Fruit fly (Drosophila melanogaster): ENCODE data around the gene CG31546.

Gene CG31546

dm6 chr3R:5672658-5673217 lies 37.3 kb upstream of the CG31546 start (continued):
- TF ChIP-seq trem (tag; optimal IDR thresholded peaks at IDR 0.05) (peak; percentile 25), Poxn (GFP tag; IDR thresholded peaks at IDR 0.05) (no peak), Antp (GFP tag; optimal IDR thresholded peaks at IDR 0.05) (peak; percentile 41), CG11696 (GFP tag; IDR thresholded peaks at IDR 0.05) (no peak; the same call in 1 of the 2 replicates), corto (GFP tag; optimal IDR thresholded peaks at IDR 0.05) (peak; percentile 31), rib (GFP tag; IDR thresholded peaks at IDR 0.05) (peak; percentile 71), CG17186 (GFP tag; optimal IDR thresholded peaks at IDR 0.05) (peak; percentile 56), CG2875 (GFP tag; optimal IDR thresholded peaks at IDR 0.05) (peak; percentile 93), Camta (GFP tag; optimal IDR thresholded peaks at IDR 0.05) (peak; percentile 49), crp (GFP tag; optimal IDR thresholded peaks at IDR 0.05) (peak in 1 of 2 experiments; percentile 52), CG17829 (tag; optimal IDR thresholded peaks at IDR 0.05) (peak; percentile 62), CG12299 (tag; optimal IDR thresholded peaks at IDR 0.05) (peak; percentile 91), Mes4 (GFP tag; optimal IDR thresholded peaks at IDR 0.05) (peak; percentile 64), dan (GFP tag; IDR thresholded peaks at IDR 0.05) (no peak), CG5180 (GFP tag; optimal IDR thresholded peaks at IDR 0.05) (peak; percentile 83), tup (GFP tag; optimal IDR thresholded peaks at IDR 0.05) (peak; percentile 48), usp (GFP tag; optimal IDR thresholded peaks at IDR 0.05) (no peak), Lpt (GFP tag; optimal IDR thresholded peaks at IDR 0.05) (no peak), chif (GFP tag; optimal IDR thresholded peaks at IDR 0.05) (peak; percentile 28 to 53), CG9437 (GFP tag; optimal IDR thresholded peaks at IDR 0.05) (no peak), wdn (GFP tag; IDR thresholded peaks at IDR 0.05) (0 out of 2 replicates have a peak, but pooled peaks have one; percentile 24), so (GFP tag; IDR thresholded peaks at IDR 0.05) (peak; percentile 68; the same call in 1 of the 3 replicates), NFAT (GFP tag; IDR thresholded peaks at IDR 0.05) (no peak), Meics (GFP tag; optimal IDR thresholded peaks at IDR 0.05) (peak; percentile 83), CkIIα-i1 (GFP tag; IDR thresholded peaks at IDR 0.05) (no peak), zen (tag; optimal IDR thresholded peaks at IDR 0.05) (peak; percentile 51), CG2202 (tag; optimal IDR thresholded peaks at IDR 0.05) (peak; percentile 87), CG15514 (GFP tag; optimal IDR thresholded peaks at IDR 0.05) (peak; percentile 72), br (optimal IDR thresholded peaks at IDR 0.05) (no peak), E2f2 (GFP tag; IDR thresholded peaks at IDR 0.05) (peak; percentile 54; the same call in 1 of the 2 replicates), repo (GFP tag; optimal IDR thresholded peaks at IDR 0.05) (peak; percentile 78), da (GFP tag; optimal IDR thresholded peaks at IDR 0.05) (no peak), vnd (GFP tag; IDR thresholded peaks at IDR 0.05; ENCODE audit: partially characterized antibody) (no peak), CG3407 (GFP tag; optimal IDR thresholded peaks at IDR 0.05) (peak; percentile 91), BtbVII (GFP tag; optimal IDR thresholded peaks at IDR 0.05) (peak; percentile 92), CG3281 (GFP tag; optimal IDR thresholded peaks at IDR 0.05) (peak; percentile 86), CG4424 (GFP tag; optimal IDR thresholded peaks at IDR 0.05) (peak; percentile 42), pros (GFP tag; optimal IDR thresholded peaks at IDR 0.05) (peak; percentile 77), peb (GFP tag; IDR thresholded peaks at IDR 0.05) (no peak), CG11560 (tag; IDR thresholded peaks at IDR 0.05) (no peak), CG2678 (tag; optimal IDR thresholded peaks at IDR 0.05) (no peak), CG8281 (tag; optimal IDR thresholded peaks at IDR 0.05) (peak; percentile 62), ham (GFP tag; IDR thresholded peaks at IDR 0.05) (no peak), fu2 (GFP tag; optimal IDR thresholded peaks at IDR 0.05) (peak; percentile 38), tx (GFP tag; optimal IDR thresholded peaks at IDR 0.05) (no peak), Six4 (GFP tag; optimal IDR thresholded peaks at IDR 0.05) (peak; percentile 57), CG12071 (GFP tag; optimal IDR thresholded peaks at IDR 0.05) (peak; percentile 94), phol (tag; optimal IDR thresholded peaks at IDR 0.05) (no peak), CG8924 (tag; optimal IDR thresholded peaks at IDR 0.05) (peak; percentile 82), CG6765 (GFP tag; optimal IDR thresholded peaks at IDR 0.05) (peak; percentile 54), p53 (GFP tag; optimal IDR thresholded peaks at IDR 0.05) (peak; percentile 99)
